Worm (Caenorhabditis elegans) whole organism, late embryonic: ENCODE measurements around the gene srh-97.

ENCODE experiments used
- C08G9.2 ChIP-seq: sonication (generic microtip); optimal IDR thresholded peaks from 2 replicates; lab custom pipeline; 2016; ENCODE audit warnings: mild to moderate bottlenecking, missing genetic modification characterization, moderate library complexity, missing compliant biosample characterization
- C38D4.7 ChIP-seq: fragments of 200-800 bp; sonication (Bioruptor generic); optimal IDR thresholded peaks from 2 replicates; lab custom pipeline; 2018; ENCODE audit warnings: mild to moderate bottlenecking, missing genetic modification characterization, moderate library complexity, missing compliant biosample characterization
- K02D7.2 ChIP-seq: sonication (generic microtip); optimal IDR thresholded peaks from 2 replicates; lab custom pipeline; 2017; ENCODE audit warnings: mild to moderate bottlenecking, missing genetic modification characterization, missing compliant biosample characterization
- K09A11.1 ChIP-seq: sonication (generic microtip); optimal IDR thresholded peaks from 2 replicates; lab custom pipeline; 2017; ENCODE audit warnings: antibody characterized with exemption, mild to moderate bottlenecking, missing genetic modification characterization, missing compliant biosample characterization; ENCODE audit not compliant: insufficient read depth
- ceh-19 ChIP-seq: fragments of 200-800 bp; sonication (Bioruptor generic); optimal IDR thresholded peaks from 2 replicates; lab custom pipeline; 2018; ENCODE audit warnings: mild to moderate bottlenecking, missing genetic modification characterization, missing compliant biosample characterization
- ceh-24 ChIP-seq: sonication (generic microtip); optimal IDR thresholded peaks from 2 replicates; lab custom pipeline; 2016; ENCODE audit warnings: mild to moderate bottlenecking, missing genetic modification characterization, missing compliant biosample characterization
- ceh-31 ChIP-seq: sonication (generic microtip); optimal IDR thresholded peaks from 2 replicates; lab custom pipeline; 2016; ENCODE audit warnings: missing genetic modification characterization, missing compliant biosample characterization
- ceh-34 ChIP-seq: sonication (generic microtip); optimal IDR thresholded peaks from 2 replicates; lab custom pipeline; 2016; ENCODE audit warnings: mild to moderate bottlenecking, missing genetic modification characterization, missing compliant biosample characterization
- ceh-6 ChIP-seq: fragments of 200-800 bp; sonication (Bioruptor generic); optimal IDR thresholded peaks from 2 replicates; lab custom pipeline; 2018; ENCODE audit warnings: mild to moderate bottlenecking, missing genetic modification characterization, missing compliant biosample characterization
- dve-1 ChIP-seq: sonication (generic microtip); optimal IDR thresholded peaks from 2 replicates; lab custom pipeline; 2017; ENCODE audit warnings: antibody characterized with exemption, mild to moderate bottlenecking, missing genetic modification characterization, missing compliant biosample characterization
- elt-2 ChIP-seq: sonication (generic microtip); optimal IDR thresholded peaks from 2 replicates; lab custom pipeline; 2016; ENCODE audit warnings: missing genetic modification reagents, missing genetic modification characterization, missing compliant biosample characterization
- ets-4 ChIP-seq: sonication (generic microtip); optimal IDR thresholded peaks from 2 replicates; lab custom pipeline; 2016; ENCODE audit warnings: missing genetic modification characterization, missing compliant biosample characterization
- eyg-1 ChIP-seq: sonication (generic microtip); optimal IDR thresholded peaks from 2 replicates; lab custom pipeline; 2016; ENCODE audit warnings: missing genotype, missing genetic modification characterization, missing compliant biosample characterization
- fax-1 ChIP-seq: sonication (generic microtip); optimal IDR thresholded peaks from 2 replicates; lab custom pipeline; 2016; ENCODE audit warnings: missing genotype, missing genetic modification characterization, missing compliant biosample characterization
- fkh-6 ChIP-seq: sonication (generic microtip); optimal IDR thresholded peaks from 2 replicates; lab custom pipeline; 2016; ENCODE audit warnings: missing genetic modification characterization, missing compliant biosample characterization
- hlh-30 ChIP-seq: sonication (generic microtip); optimal IDR thresholded peaks from 2 replicates; lab custom pipeline; 2017; ENCODE audit warnings: antibody characterized with exemption, missing genetic modification characterization, missing compliant biosample characterization; ENCODE audit not compliant: insufficient read depth
- hlh-6 ChIP-seq: sonication (generic microtip); optimal IDR thresholded peaks from 2 replicates; lab custom pipeline; 2016; ENCODE audit warnings: missing genotype, missing genetic modification characterization, missing compliant biosample characterization
- lim-6 ChIP-seq: sonication (generic microtip); optimal IDR thresholded peaks from 2 replicates; lab custom pipeline; 2016; ENCODE audit warnings: missing genetic modification characterization, missing compliant biosample characterization
- lin-11 ChIP-seq: fragments of 200-800 bp; sonication (Bioruptor generic); optimal IDR thresholded peaks from 2 replicates; lab custom pipeline; 2018; ENCODE audit warnings: mild to moderate bottlenecking, missing genetic modification characterization, missing compliant biosample characterization
- madf-2 ChIP-seq: sonication (generic microtip); optimal IDR thresholded peaks from 2 replicates; lab custom pipeline; 2017; ENCODE audit warnings: missing genetic modification characterization, missing compliant biosample characterization
- mec-3 ChIP-seq: sonication (generic microtip); optimal IDR thresholded peaks from 2 replicates; lab custom pipeline; 2016; ENCODE audit warnings: borderline replicate concordance, missing genetic modification characterization, missing compliant biosample characterization
- nhr-232 ChIP-seq: sonication (generic microtip); optimal IDR thresholded peaks from 2 replicates; lab custom pipeline; 2016; ENCODE audit warnings: missing genetic modification characterization, missing compliant biosample characterization
- npax-4 ChIP-seq: sonication (generic microtip); optimal IDR thresholded peaks from 2 replicates; lab custom pipeline; 2016; ENCODE audit warnings: missing genetic modification characterization, missing compliant biosample characterization
- pag-3 ChIP-seq: sonication (generic microtip); optimal IDR thresholded peaks from 2 replicates; lab custom pipeline; 2016; ENCODE audit warnings: missing compliant biosample characterization, missing genetic modification characterization, borderline replicate concordance
- pax-1 ChIP-seq: fragments of 150-350 bp; optimal IDR thresholded peaks from 2 replicates; lab custom pipeline; 2014; ENCODE audit warnings: missing biosample characterization, missing genetic modification characterization
- pha-2 ChIP-seq: sonication (generic microtip); optimal IDR thresholded peaks from 2 replicates; lab custom pipeline; 2017; ENCODE audit warnings: mild to moderate bottlenecking, missing genetic modification characterization, missing compliant biosample characterization
- pros-1 ChIP-seq: fragments of 150-350 bp; optimal IDR thresholded peaks from 2 replicates; lab custom pipeline; 2014; ENCODE audit warnings: missing biosample characterization, missing genetic modification reagents, missing genetic modification characterization
- sox-2 ChIP-seq: fragments of 200-800 bp; sonication (Bioruptor generic); IDR thresholded peaks from 2 replicates; pipeline ENCODE4 v1.3.6; 2022; ENCODE audit warnings: missing genetic modification reagents, missing genetic modification characterization, missing compliant biosample characterization
- syd-9 ChIP-seq: sonication (generic microtip); optimal IDR thresholded peaks from 2 replicates; lab custom pipeline; 2016; ENCODE audit warnings: mild to moderate bottlenecking, missing genetic modification characterization, moderate library complexity, missing compliant biosample characterization
- ttx-3 ChIP-seq: sonication (generic microtip); optimal IDR thresholded peaks from 2 replicates; lab custom pipeline; 2016; ENCODE audit warnings: missing genetic modification reagents, missing genetic modification characterization, missing compliant biosample characterization
- unc-3 ChIP-seq, 2 experiments: fragments of 200-800 bp in 1 of 2; sonication (Bioruptor generic) in 1 of 2; sonication (generic microtip) in 1 of 2; conservative IDR thresholded peaks in 1 of 2; optimal IDR thresholded peaks in 1 of 2; 2 replicates each; pipeline versions ENCODE4 v1.3.6 to Lab custom; 2016 to 2022; ENCODE audit warnings: missing compliant biosample characterization in 2 of 2, missing genetic modification characterization in 2 of 2, missing genetic modification reagents in 1 of 2
- unc-86 ChIP-seq: sonication (generic microtip); optimal IDR thresholded peaks from 2 replicates; lab custom pipeline; 2016; ENCODE audit warnings: missing genetic modification characterization, missing compliant biosample characterization
- ztf-16 ChIP-seq: sonication (generic microtip); optimal IDR thresholded peaks from 2 replicates; lab custom pipeline; 2017; ENCODE audit warnings: missing genetic modification characterization, missing compliant biosample characterization

The srh-97 gene

DNA sequence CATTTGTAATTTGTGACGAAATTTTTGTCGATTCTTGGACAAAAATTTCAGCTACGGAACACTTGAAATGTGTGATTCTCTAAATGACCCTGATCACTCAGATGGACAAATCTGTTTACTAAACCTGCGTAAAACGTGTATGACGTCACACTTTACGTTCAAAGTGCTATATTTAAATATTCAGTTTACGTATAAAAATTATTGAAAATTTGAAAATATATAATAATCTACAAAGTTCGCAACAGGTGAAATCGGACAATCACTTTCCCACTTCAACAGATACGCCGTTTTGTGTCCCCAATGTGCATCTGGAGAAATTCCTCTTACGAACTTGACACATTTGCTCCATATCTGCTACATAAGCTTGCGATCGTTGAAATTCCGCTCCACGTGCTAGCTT, 11.7 kb upstream of the srh-97 start, which contains the start of gene srh-131:
Gene srh-131, plus strand, starts transcription at position 301 of the 400 bp plus-strand sequence.
- no peak for TF ChIP-seq ttx-3 (tag; lab: Kevin White, UChicago)
- no peak for TF ChIP-seq pros-1 (tag; lab: Kevin White, UChicago)
- no peak for TF ChIP-seq eyg-1 (tag; lab: Kevin White, UChicago)
- no peak for TF ChIP-seq unc-86
- TF ChIP-seq ztf-16 (tag; lab: Kevin White, UChicago) = no peak
- no peak for TF ChIP-seq ceh-19
- TF ChIP-seq fax-1 = no peak
- no peak for TF ChIP-seq unc-3 (GFP tag; conservative IDR thresholded peaks at IDR 0.05; lab: Robert Waterston, UW)
- TF ChIP-seq unc-3 (tag; optimal IDR thresholded peaks at IDR 0.05; lab: Kevin White, UChicago) = no peak
- no peak for TF ChIP-seq K02D7.2 (tag; lab: Kevin White, UChicago)
- TF ChIP-seq K09A11.1 (tag; lab: Kevin White, UChicago) = no peak
- no peak for TF ChIP-seq hlh-30 (tag; lab: Kevin White, UChicago)
- TF ChIP-seq nhr-232 (tag; lab: Kevin White, UChicago) = no peak
- no peak for TF ChIP-seq pag-3 (tag; lab: Kevin White, UChicago)
- TF ChIP-seq ceh-6 (GFP tag; lab: Kevin White, UChicago) = no peak
- TF ChIP-seq pax-1 (tag; lab: Kevin White, UChicago) = no peak

DNA sequence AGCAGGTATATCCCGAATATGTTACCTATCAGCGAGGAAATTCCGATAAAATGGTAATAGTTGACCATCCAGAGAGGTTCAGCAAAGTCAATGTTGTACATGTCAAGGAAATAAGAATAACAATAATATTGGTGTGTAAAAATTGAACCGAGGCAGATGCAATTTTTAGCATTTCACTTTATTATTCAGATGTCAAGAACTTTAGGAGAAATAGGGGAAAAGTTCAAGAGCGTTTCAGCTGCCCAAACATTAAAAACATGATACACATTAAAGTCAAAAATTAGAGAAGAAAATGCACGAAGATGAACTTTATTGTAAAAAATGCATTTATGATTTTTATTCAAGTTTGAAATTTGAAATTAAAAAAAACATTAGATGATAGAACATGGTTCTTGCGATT, 8.6 kb upstream of the srh-97 start, which contains the start of gene sri-69:
Gene sri-69, minus strand, starts transcription at position 101 of the 400 bp plus-strand sequence.
- TF ChIP-seq lin-11 (tag; lab: Kevin White, UChicago) (no peak), fkh-6 (tag; lab: Kevin White, UChicago) (no peak), npax-4 (no peak), ets-4 (no peak), mec-3 (tag; lab: Kevin White, UChicago) (no peak), syd-9 (tag; lab: Kevin White, UChicago) (no peak), ceh-34 (no peak), lim-6 (tag; lab: Kevin White, UChicago) (no peak), C08G9.2 (tag; lab: Kevin White, UChicago) (no peak), ttx-3 (tag; lab: Kevin White, UChicago) (no peak), hlh-30 (tag; lab: Kevin White, UChicago) (no peak), pha-2 (tag; lab: Kevin White, UChicago) (no peak), C38D4.7 (no peak), elt-2 (tag; lab: Kevin White, UChicago) (no peak), K09A11.1 (tag; lab: Kevin White, UChicago) (no peak)
- TF ChIP-seq, all 69 proteins: peak for 0

DNA sequence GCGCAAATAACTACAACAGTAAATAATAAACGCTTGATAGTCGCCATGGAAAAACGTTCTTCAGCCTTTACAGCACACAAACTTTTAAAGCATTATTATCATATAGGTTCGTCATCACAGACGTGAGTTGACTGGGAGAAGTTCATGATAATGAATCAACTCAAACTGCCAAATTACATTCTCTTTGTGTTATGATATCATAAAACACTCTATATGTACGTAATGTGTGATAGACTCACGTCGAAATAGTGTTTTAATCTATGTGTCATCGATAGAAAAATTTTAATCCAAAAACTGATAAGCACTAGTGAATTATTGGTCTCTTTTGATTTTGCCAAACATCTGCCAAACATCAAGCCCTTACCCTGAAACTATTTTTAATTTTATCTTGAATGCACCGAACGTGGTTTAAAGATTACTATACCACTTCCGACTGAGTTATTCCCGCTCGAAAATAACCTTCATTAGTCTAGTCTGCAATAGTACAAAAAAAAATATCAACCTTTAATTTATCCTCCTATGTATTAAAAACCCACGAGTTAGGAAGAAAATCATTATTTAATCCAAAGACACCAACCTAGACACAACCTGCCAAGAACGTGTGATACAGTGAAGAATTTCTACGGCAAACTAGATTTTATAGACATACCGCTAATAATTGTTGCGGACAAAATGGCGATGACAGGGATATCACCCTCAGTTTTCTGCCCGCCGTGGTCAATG, 7.4 kb upstream of the srh-97 start, which contains the start of the genes clc-12 and clec-240:
Gene clc-12, minus strand, starts transcription at position 47 of the 723 bp plus-strand sequence.
Gene clec-240, plus strand, starts transcription at position 673 of the 723 bp plus-strand sequence.
- TF ChIP-seq lim-6 (tag; lab: Kevin White, UChicago) = no peak
- no peak for TF ChIP-seq ceh-31 (tag; lab: Kevin White, UChicago)
- TF ChIP-seq dve-1 (tag; lab: Kevin White, UChicago) = no peak
- TF ChIP-seq pag-3 (tag; lab: Kevin White, UChicago) = no peak
- no peak for TF ChIP-seq madf-2 (tag; lab: Kevin White, UChicago)
- no peak for TF ChIP-seq hlh-6 (tag; lab: Kevin White, UChicago)
- no peak for TF ChIP-seq sox-2 (GFP tag; lab: Robert Waterston, UW)
- no peak for TF ChIP-seq ets-4
- no peak for TF ChIP-seq C08G9.2 (tag; lab: Kevin White, UChicago)
- TF ChIP-seq npax-4 = no peak
- no peak for TF ChIP-seq mec-3 (tag; lab: Kevin White, UChicago)
- TF ChIP-seq ztf-16 (tag; lab: Kevin White, UChicago) = no peak
- no peak for TF ChIP-seq ceh-24 (tag; lab: Kevin White, UChicago)
